Worm (Caenorhabditis elegans) whole organism, L4 larva: ENCODE results near the gene sap-49.

Source experiments
- F10B5.3 ChIP-seq: sonication (generic microtip); optimal IDR thresholded peaks from 2 replicates; lab custom pipeline; 2016; ENCODE audit warnings: mild to moderate bottlenecking, missing genetic modification characterization, missing compliant biosample characterization
- F26F4.8 ChIP-seq: fragments of 200-800 bp; sonication (Bioruptor generic); conservative IDR thresholded peaks from 2 replicates; pipeline ENCODE4 v1.3.6; 2022; ENCODE audit warnings: missing genetic modification characterization, missing compliant biosample characterization
- R02D3.7 ChIP-seq: fragments of 150-350 bp; sonication (generic microtip); optimal IDR thresholded peaks from 3 replicates; lab custom pipeline; 2014; ENCODE audit warnings: missing biosample characterization, missing genetic modification characterization
- T26A8.4 ChIP-seq: fragments of 200-800 bp; sonication (Bioruptor generic); IDR thresholded peaks from 2 replicates; pipeline ENCODE4 v1.3.6; 2022; ENCODE audit warnings: missing genetic modification characterization, missing compliant biosample characterization
- Y5F2A.4 ChIP-seq: fragments of 200-800 bp; sonication (Bioruptor generic); optimal IDR thresholded peaks from 2 replicates; lab custom pipeline; 2018; ENCODE audit warnings: mild to moderate bottlenecking, missing genetic modification characterization, missing compliant biosample characterization
- ZK337.2 ChIP-seq: fragments of 200-800 bp; sonication (Bioruptor generic); IDR thresholded peaks from 2 replicates; pipeline ENCODE4 v1.3.6; 2022; ENCODE audit warnings: missing genetic modification reagents, missing genetic modification characterization, missing compliant biosample characterization
- aha-1 ChIP-seq: fragments of 150-350 bp; peaks from one replicate; lab custom pipeline; 2014; ENCODE audit warnings: missing biosample characterization, missing genetic modification characterization
- aly-2 ChIP-seq: sonication (generic microtip); optimal IDR thresholded peaks from 2 replicates; lab custom pipeline; 2018; ENCODE audit warnings: missing biosample characterization, missing genetic modification characterization
- arid-1 ChIP-seq: fragments of 200-800 bp; sonication (Bioruptor generic); conservative IDR thresholded peaks from 2 replicates; pipeline ENCODE4 v1.3.6; 2022; ENCODE audit warnings: missing genetic modification reagents, missing genetic modification characterization, missing compliant biosample characterization
- attf-4 ChIP-seq: sonication (generic microtip); optimal IDR thresholded peaks from 3 replicates; lab custom pipeline; 2017; ENCODE audit warnings: missing biosample characterization, missing genetic modification characterization
- ceh-82 ChIP-seq: sonication (generic microtip); optimal IDR thresholded peaks from 2 replicates; lab custom pipeline; 2017; ENCODE audit warnings: missing biosample characterization, missing genetic modification characterization
- daf-19 ChIP-seq: fragments of 200-800 bp; sonication (Bioruptor generic); conservative IDR thresholded peaks from 2 replicates; pipeline ENCODE4 v1.3.6; 2022; ENCODE audit warnings: missing genetic modification characterization, missing compliant biosample characterization
- dmd-8 ChIP-seq: fragments of 200-800 bp; sonication (Bioruptor generic); IDR thresholded peaks from 2 replicates; pipeline ENCODE4 v1.3.6; 2022; ENCODE audit warnings: missing genetic modification characterization, missing compliant biosample characterization
- dmd-9 ChIP-seq: fragments of 200-800 bp; sonication (Bioruptor generic); IDR thresholded peaks from 2 replicates; pipeline ENCODE4 v1.3.6; 2022; ENCODE audit warnings: missing genetic modification reagents, missing genetic modification characterization, missing compliant biosample characterization
- dpl-1 ChIP-seq: fragments of 150-350 bp; optimal IDR thresholded peaks from 2 replicates; lab custom pipeline; 2014; ENCODE audit warnings: missing biosample characterization, missing genetic modification reagents, missing genetic modification characterization
- duxl-1 ChIP-seq: sonication (generic microtip); optimal IDR thresholded peaks from 2 replicates; lab custom pipeline; 2016; ENCODE audit warnings: mild to moderate bottlenecking, missing genetic modification characterization, moderate library complexity, missing compliant biosample characterization; ENCODE audit not compliant: poor library complexity
- dve-1 ChIP-seq: sonication (generic microtip); optimal IDR thresholded peaks from 2 replicates; lab custom pipeline; 2017; ENCODE audit warnings: antibody characterized with exemption, mild to moderate bottlenecking, missing genetic modification characterization, missing compliant biosample characterization; ENCODE audit not compliant: insufficient read depth
- egl-43 ChIP-seq: fragments of 200-800 bp; sonication (Bioruptor generic); IDR thresholded peaks from 2 replicates; pipeline ENCODE4 v1.3.6; 2022; ENCODE audit warnings: missing genetic modification reagents, missing genetic modification characterization, missing compliant biosample characterization
- fos-1 ChIP-seq: fragments of 150-350 bp; optimal IDR thresholded peaks from 2 replicates; lab custom pipeline; 2014; ENCODE audit warnings: missing biosample characterization, missing genetic modification characterization
- hlh-11 ChIP-seq: fragments of 200-800 bp; sonication (Bioruptor generic); optimal IDR thresholded peaks from 2 replicates; lab custom pipeline; 2018; ENCODE audit warnings: mild to moderate bottlenecking, missing genetic modification characterization, missing compliant biosample characterization
- lim-7 ChIP-seq: fragments of 200-800 bp; sonication (Bioruptor generic); IDR thresholded peaks from 2 replicates; pipeline ENCODE4 v1.3.6; 2022; ENCODE audit warnings: missing genetic modification characterization, missing compliant biosample characterization
- lin-1 ChIP-seq: fragments of 200-800 bp; sonication (Bioruptor generic); IDR thresholded peaks from 2 replicates; pipeline ENCODE4 v1.3.6; 2022; ENCODE audit warnings: missing genetic modification reagents, missing genetic modification characterization, missing compliant biosample characterization
- lin-38 ChIP-seq: fragments of 200-800 bp; sonication (Bioruptor generic); IDR thresholded peaks from 2 replicates; pipeline ENCODE4 v1.3.6; 2022; ENCODE audit warnings: missing genetic modification reagents, missing genetic modification characterization, missing compliant biosample characterization
- madf-5 ChIP-seq, 2 experiments: fragments of 200-800 bp; sonication (Bioruptor generic); IDR thresholded peaks; 2 replicates each; pipeline ENCODE4 v1.3.6; 2022; ENCODE audit warnings: missing compliant biosample characterization in 2 of 2, missing genetic modification characterization in 2 of 2
- madf-9 ChIP-seq: fragments of 200-800 bp; sonication (Bioruptor generic); conservative IDR thresholded peaks from 2 replicates; pipeline ENCODE4 v1.3.6; 2022; ENCODE audit warnings: missing genetic modification reagents, missing genetic modification characterization, missing compliant biosample characterization
- mep-1 ChIP-seq: fragments of 150-350 bp; sonication (generic microtip); optimal IDR thresholded peaks from 3 replicates; lab custom pipeline; 2014; ENCODE audit warnings: missing biosample characterization, missing genetic modification characterization
- mes-2 ChIP-seq: sonication (generic microtip); optimal IDR thresholded peaks from 2 replicates; lab custom pipeline; 2016; ENCODE audit warnings: missing genotype, mild to moderate bottlenecking, missing genetic modification characterization, missing compliant biosample characterization; ENCODE audit not compliant: poor library complexity, severe bottlenecking
- mxl-2 ChIP-seq: fragments of 200-800 bp; sonication (Bioruptor generic); conservative IDR thresholded peaks from 2 replicates; pipeline ENCODE4 v1.3.6; 2022; ENCODE audit warnings: missing genetic modification reagents, missing genetic modification characterization, missing compliant biosample characterization
- mxl-3 ChIP-seq: fragments of 200-800 bp; sonication (Bioruptor generic); optimal IDR thresholded peaks from 2 replicates; lab custom pipeline; 2018; ENCODE audit warnings: mild to moderate bottlenecking, missing genetic modification characterization, missing compliant biosample characterization
- nhr-10 ChIP-seq: fragments of 150-350 bp; optimal IDR thresholded peaks from 2 replicates; lab custom pipeline; 2014; ENCODE audit warnings: missing biosample characterization, missing genetic modification characterization
- nhr-102 ChIP-seq: sonication (generic microtip); optimal IDR thresholded peaks from 2 replicates; lab custom pipeline; 2016; ENCODE audit warnings: mild to moderate bottlenecking, missing genetic modification characterization, moderate library complexity, missing compliant biosample characterization
- nhr-11 ChIP-seq: fragments of 150-350 bp; optimal IDR thresholded peaks from 2 replicates; lab custom pipeline; 2014; ENCODE audit warnings: missing biosample characterization, missing genetic modification characterization
- nhr-111 ChIP-seq: fragments of 200-800 bp; sonication (Bioruptor generic); optimal IDR thresholded peaks from 2 replicates; lab custom pipeline; 2018; ENCODE audit warnings: mild to moderate bottlenecking, missing genetic modification characterization, missing compliant biosample characterization
- nhr-25 ChIP-seq: sonication (generic microtip); optimal IDR thresholded peaks from 2 replicates; lab custom pipeline; 2017; ENCODE audit warnings: missing genetic modification characterization, mild to moderate bottlenecking, missing compliant biosample characterization, antibody characterized with exemption, moderate library complexity, borderline replicate concordance; ENCODE audit not compliant: insufficient read depth
- nhr-28 ChIP-seq: fragments of 150-350 bp; optimal IDR thresholded peaks from 2 replicates; lab custom pipeline; 2014; ENCODE audit warnings: missing biosample characterization, missing genetic modification characterization
- nhr-42 ChIP-seq: fragments of 200-800 bp; sonication (Bioruptor generic); IDR thresholded peaks from 2 replicates; pipeline ENCODE4 v1.3.6; 2022; ENCODE audit warnings: missing genetic modification characterization, missing compliant biosample characterization
- nhr-48 ChIP-seq: sonication (generic microtip); optimal IDR thresholded peaks from 2 replicates; lab custom pipeline; 2016; ENCODE audit warnings: mild to moderate bottlenecking, missing genetic modification characterization, missing compliant biosample characterization
- nhr-76 ChIP-seq: fragments of 150-350 bp; optimal IDR thresholded peaks from 2 replicates; lab custom pipeline; 2014; ENCODE audit warnings: missing biosample characterization, missing genetic modification characterization
- pha-4 ChIP-seq, 2 experiments: fragments of 150-350 bp in 1 of 2; fragments of 200-800 bp in 1 of 2; sonication (Bioruptor generic) in 1 of 2; IDR thresholded peaks in 1 of 2; optimal IDR thresholded peaks in 1 of 2; 2 replicates each; pipeline versions ENCODE4 v1.3.6 to Lab custom; 2014 to 2022; ENCODE audit warnings: missing genetic modification characterization in 2 of 2, missing genetic modification reagents in 2 of 2, missing biosample characterization in 1 of 2, missing compliant biosample characterization in 1 of 2
- rbr-2 ChIP-seq: sonication (generic microtip); optimal IDR thresholded peaks from 2 replicates; lab custom pipeline; 2016; ENCODE audit warnings: missing genotype, missing genetic modification characterization, missing compliant biosample characterization
- saeg-2 ChIP-seq: fragments of 200-800 bp; sonication (Bioruptor generic); IDR thresholded peaks from 2 replicates; pipeline ENCODE4 v1.3.6; 2022; ENCODE audit warnings: missing genetic modification reagents, missing genetic modification characterization, missing compliant biosample characterization
- sdz-12 ChIP-seq: fragments of 200-800 bp; sonication (Bioruptor generic); optimal IDR thresholded peaks from 2 replicates; lab custom pipeline; 2018; ENCODE audit warnings: mild to moderate bottlenecking, missing genetic modification characterization, missing compliant biosample characterization
- skn-1 ChIP-seq: fragments of 150-350 bp; optimal IDR thresholded peaks from 2 replicates; lab custom pipeline; 2014; ENCODE audit warnings: missing biosample characterization, missing genetic modification characterization
- snpc-4 ChIP-seq: fragments of 150-350 bp; optimal IDR thresholded peaks from 2 replicates; lab custom pipeline; 2014; ENCODE audit warnings: missing biosample characterization, missing genetic modification characterization
- spr-1 ChIP-seq: sonication (generic microtip); optimal IDR thresholded peaks from 2 replicates; lab custom pipeline; 2016; ENCODE audit warnings: mild to moderate bottlenecking, missing genetic modification characterization, missing compliant biosample characterization
- tra-1 ChIP-seq: fragments of 200-800 bp; sonication (Bioruptor generic); IDR thresholded peaks from 2 replicates; pipeline ENCODE4 v1.3.6; 2022; ENCODE audit warnings: missing genetic modification reagents, missing genetic modification characterization, missing compliant biosample characterization
- unc-130 ChIP-seq: sonication (generic microtip); optimal IDR thresholded peaks from 2 replicates; lab custom pipeline; 2016; ENCODE audit warnings: missing genetic modification reagents, missing genetic modification characterization, missing compliant biosample characterization
- unc-39 ChIP-seq: sonication (generic microtip); optimal IDR thresholded peaks from 2 replicates; lab custom pipeline; 2017; ENCODE audit warnings: missing biosample characterization, missing genetic modification characterization
- zfp-2 ChIP-seq: sonication (generic microtip); optimal IDR thresholded peaks from 2 replicates; lab custom pipeline; 2016; ENCODE audit warnings: mild to moderate bottlenecking, missing genetic modification characterization, missing compliant biosample characterization
- zfp-3 ChIP-seq: fragments of 200-800 bp; sonication (Bioruptor generic); conservative IDR thresholded peaks from 2 replicates; pipeline ENCODE4 v1.3.6; 2022; ENCODE audit warnings: missing genetic modification reagents, missing genetic modification characterization, missing compliant biosample characterization

Gene sap-49

DNA sequence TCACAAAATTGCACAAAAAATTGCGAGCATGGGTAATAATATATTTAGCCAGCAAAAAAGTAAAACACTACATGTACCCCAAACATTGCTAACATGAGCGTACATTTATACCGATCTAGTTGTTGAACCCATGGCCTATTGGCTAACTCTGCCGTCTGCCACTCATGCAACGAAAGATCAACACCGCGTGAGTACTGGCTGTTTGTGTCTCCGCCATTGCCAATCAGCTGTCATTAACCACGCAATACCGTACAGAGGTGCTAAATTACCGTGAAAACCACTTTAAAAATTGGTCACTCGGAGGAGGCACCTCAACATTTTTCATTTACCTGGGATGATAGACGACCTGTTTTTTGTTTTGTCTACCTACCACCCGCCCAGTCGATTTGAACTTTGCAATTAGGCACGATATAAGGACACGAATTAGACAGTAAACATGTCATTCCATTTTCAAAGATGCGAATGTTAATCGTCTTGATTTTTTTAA, 39.8 kb upstream of the sap-49 start, which contains the start of gene K02C4.2 (continued):
- TF ChIP-seq pha-4 (GFP tag; IDR thresholded peaks at IDR 0.05; lab: Robert Waterston, UW) (peak; percentile 85), pha-4 (tag; optimal IDR thresholded peaks at IDR 0.05; lab: Kevin White, UChicago) (no peak), nhr-28 (tag; lab: Kevin White, UChicago) (peak; percentile 54), dmd-8 (peak; percentile 93), nhr-111 (GFP tag; lab: Kevin White, UChicago) (peak; percentile 90), madf-5 (GFP tag; IDR thresholded peaks at IDR 0.05; lab: Robert Waterston, UW) (peak in 1 of 2 experiments; percentile 81; a peak in 1 of 4 replicates), attf-4 (tag; lab: Kevin White, UChicago) (no peak), R02D3.7 (peak; percentile 41), daf-19 (GFP tag; lab: Robert Waterston, UW) (peak; percentile 68; the same call in 1 of the 2 replicates), dmd-9 (GFP tag; lab: Robert Waterston, UW) (no peak), snpc-4 (tag; lab: Kevin White, UChicago) (peak; percentile 12), egl-43 (GFP tag; lab: Robert Waterston, UW) (peak; percentile 96), nhr-48 (tag; lab: Kevin White, UChicago) (peak; percentile 79), sdz-12 (peak; percentile 72), mxl-2 (GFP tag; lab: Robert Waterston, UW) (no peak), mes-2 (tag; lab: Kevin White, UChicago) (peak; percentile 89), fos-1 (tag; lab: Kevin White, UChicago) (no peak), saeg-2 (GFP tag; lab: Robert Waterston, UW) (0 out of 2 replicates have a peak, but pooled peaks have one; percentile 13), dve-1 (tag; lab: Kevin White, UChicago) (peak; percentile 73), dpl-1 (peak; percentile 47), nhr-11 (tag; lab: Kevin White, UChicago) (no peak), F26F4.8 (GFP tag; lab: Robert Waterston, UW) (peak; percentile 85), duxl-1 (tag; lab: Kevin White, UChicago) (peak; percentile 92), tra-1 (GFP tag; lab: Robert Waterston, UW) (peak; percentile 90), skn-1 (tag; lab: Kevin White, UChicago) (no peak), ceh-82 (no peak), T26A8.4 (GFP tag; lab: Robert Waterston, UW) (peak; percentile 84), aha-1 (tag; lab: Kevin White, UChicago) (peak; percentile 95), nhr-76 (tag; lab: Kevin White, UChicago) (no peak), arid-1 (GFP tag; lab: Robert Waterston, UW) (peak; percentile 82), nhr-10 (tag; lab: Kevin White, UChicago) (peak; percentile 18), zfp-3 (GFP tag; lab: Robert Waterston, UW) (peak; percentile 62; the same call in 1 of the 2 replicates), mep-1 (peak; percentile 83), F10B5.3 (tag; lab: Kevin White, UChicago) (peak; percentile 18), unc-39 (tag; lab: Kevin White, UChicago) (no peak), spr-1 (tag; lab: Kevin White, UChicago) (peak; percentile 73), mxl-3 (GFP tag; lab: Kevin White, UChicago) (peak; percentile 86), lin-1 (GFP tag; lab: Robert Waterston, UW) (peak; percentile 42; the same call in 1 of the 2 replicates), lim-7 (GFP tag; lab: Robert Waterston, UW) (peak; percentile 92), zfp-2 (tag; lab: Kevin White, UChicago) (peak; percentile 27), hlh-11 (tag; lab: Kevin White, UChicago) (peak; percentile 94), madf-9 (GFP tag; lab: Robert Waterston, UW) (peak; percentile 68; the same call in 1 of the 2 replicates), nhr-25 (peak; percentile 52), ZK337.2 (GFP tag; lab: Robert Waterston, UW) (peak; percentile 63; the same call in 1 of the 2 replicates), rbr-2 (tag; lab: Kevin White, UChicago) (peak; percentile 62), unc-130 (GFP tag; lab: Kevin White, UChicago) (peak; percentile 40), Y5F2A.4 (GFP tag; lab: Kevin White, UChicago) (peak; percentile 68), lin-38 (GFP tag; lab: Robert Waterston, UW) (peak; percentile 83), nhr-42 (GFP tag; lab: Robert Waterston, UW) (peak; percentile 85), nhr-102 (tag; lab: Kevin White, UChicago) (peak; percentile 75), aly-2 (no peak)
